Worm (Caenorhabditis elegans): ENCODE results near the gene F46C8.1.

F46C8.1 gene

DNA sequence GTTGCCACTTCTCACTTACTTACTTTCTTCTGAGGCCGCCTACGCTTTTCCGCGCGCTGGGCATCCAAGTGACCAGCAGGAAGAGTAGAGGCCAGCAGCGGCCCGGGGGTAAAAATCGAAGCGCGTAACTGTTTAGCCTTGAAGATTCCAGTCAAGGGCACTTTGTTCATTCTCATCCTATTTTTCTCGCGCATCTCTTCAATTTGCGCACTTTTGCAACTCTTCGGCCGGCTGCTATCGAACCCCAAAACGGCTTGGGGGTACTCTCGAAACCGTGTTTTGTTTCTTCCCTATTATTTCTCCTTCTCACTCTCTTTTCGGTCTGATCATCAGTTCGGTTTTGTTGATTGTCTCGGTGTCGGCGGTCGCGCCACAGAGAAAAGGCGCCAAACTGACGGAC lies 38.3 kb downstream of the F46C8.1 start (continued):
- no peak for TF ChIP-seq ceh-82 (tag; optimal IDR thresholded peaks at IDR 0.05)
- TF ChIP-seq unc-130 (tag; optimal IDR thresholded peaks at IDR 0.05) = no peak
- TF ChIP-seq sup-37 (GFP tag; optimal IDR thresholded peaks at IDR 0.05) = no peak
- no peak for TF ChIP-seq hpl-2 (GFP tag; optimal IDR thresholded peaks at IDR 0.05)
- no peak for TF ChIP-seq fos-1 (tag; optimal IDR thresholded peaks at IDR 0.05)

DNA sequence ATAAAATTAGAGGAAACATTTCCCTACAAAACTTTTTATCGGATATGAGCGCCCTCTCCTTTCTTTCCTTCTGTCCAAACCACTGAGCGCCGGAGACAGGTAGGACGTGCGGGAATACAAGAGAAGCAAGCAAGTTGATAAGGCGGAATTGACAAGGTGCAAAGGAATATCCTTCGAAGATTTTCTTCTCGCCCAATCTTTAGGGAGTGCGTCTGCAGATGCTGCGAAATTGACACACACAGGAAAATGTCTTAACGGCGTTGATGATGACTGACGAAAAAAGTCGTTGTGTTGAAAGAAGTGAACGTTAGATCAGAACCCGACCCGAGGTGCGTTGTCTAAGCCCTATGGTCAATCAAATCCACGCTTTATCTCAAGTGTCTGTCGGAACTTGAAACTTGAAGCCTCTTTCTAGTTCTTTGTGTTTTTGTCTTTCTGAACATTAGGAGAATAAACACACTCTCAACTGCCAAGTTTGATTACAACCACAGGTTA lies 39.5 kb downstream of the F46C8.1 start:
- TF ChIP-seq alr-1 (tag; optimal IDR thresholded peaks at IDR 0.05; ENCODE audit: borderline replicate concordance) = no peak
- peak; percentile 69 for TF ChIP-seq blmp-1 (tag; optimal IDR thresholded peaks at IDR 0.05)
- TF ChIP-seq jun-1 (tag; optimal IDR thresholded peaks at IDR 0.05) = no peak
- no peak for TF ChIP-seq ceh-8 (GFP tag; optimal IDR thresholded peaks at IDR 0.05)
- TF ChIP-seq elt-3 (tag; optimal IDR thresholded peaks at IDR 0.05) = peak in 1 of 6 experiments; percentile 22
- no peak for TF ChIP-seq C16A3.4 (tag; optimal IDR thresholded peaks at IDR 0.05)
- TF ChIP-seq nhr-237 (tag; optimal IDR thresholded peaks at IDR 0.05) = no peak

- no peak for TF ChIP-seq vab-15 (tag; optimal IDR thresholded peaks at IDR 0.05)
- no peak for TF ChIP-seq mdl-1 (tag; optimal IDR thresholded peaks at IDR 0.05)
- TF ChIP-seq C04F5.9 (tag; optimal IDR thresholded peaks at IDR 0.05) = no peak
- 0 out of 2 replicates have a peak, but pooled peaks have one; percentile 4 for TF ChIP-seq nhr-19 (GFP tag; conservative IDR thresholded peaks at IDR 0.05)
- TF ChIP-seq xbp-1 (tag; optimal IDR thresholded peaks at IDR 0.05) = no peak
- TF ChIP-seq lir-3 (tag; optimal IDR thresholded peaks at IDR 0.05; ENCODE audit: poor library complexity) = no peak
- no peak for TF ChIP-seq irx-1 (tag; optimal IDR thresholded peaks at IDR 0.05)
- no peak for TF ChIP-seq efl-3 (GFP tag; optimal IDR thresholded peaks at IDR 0.05)
- no peak for TF ChIP-seq lin-39 (tag; optimal IDR thresholded peaks at IDR 0.05)
- TF ChIP-seq pag-3 (tag; optimal IDR thresholded peaks at IDR 0.05; ENCODE audit: borderline replicate concordance, insufficient read depth) = no peak
- no peak for TF ChIP-seq elt-2 (tag; optimal IDR thresholded peaks at IDR 0.05)
- TF ChIP-seq egl-27 (tag; optimal IDR thresholded peaks at IDR 0.05) = no peak
- peak in 5 of 6 experiments; percentile 13 to 57 (median 50) for TF ChIP-seq elt-3 (tag; optimal IDR thresholded peaks at IDR 0.05)
- no peak for TF ChIP-seq dpl-1 (GFP tag; optimal IDR thresholded peaks at IDR 0.05)
- peak; percentile 49 for TF ChIP-seq snu-23 (GFP tag; optimal IDR thresholded peaks at IDR 0.05)
- TF ChIP-seq lin-13 (GFP tag; optimal IDR thresholded peaks at IDR 0.05) = no peak
- no peak for TF ChIP-seq unc-130 (tag; optimal IDR thresholded peaks at IDR 0.05)
- TF ChIP-seq hlh-17 (GFP tag; optimal IDR thresholded peaks at IDR 0.05; ENCODE audit: borderline replicate concordance) = no peak
- peak; percentile 48 for TF ChIP-seq tbx-2 (tag; optimal IDR thresholded peaks at IDR 0.05)
- TF ChIP-seq unc-30 (tag; optimal IDR thresholded peaks at IDR 0.05) = no peak
- peak; percentile 87 for TF ChIP-seq blmp-1 (tag; optimal IDR thresholded peaks at IDR 0.05)
- TF ChIP-seq F16B12.6 (tag; optimal IDR thresholded peaks at IDR 0.05) = no peak
- peak; percentile 27 for TF ChIP-seq nhr-90 (tag; optimal IDR thresholded peaks at IDR 0.05; ENCODE audit: poor library complexity)
- TF ChIP-seq aly-2 (tag; optimal IDR thresholded peaks at IDR 0.05) = no peak
- TF ChIP-seq sox-4 (tag; optimal IDR thresholded peaks at IDR 0.05) = no peak
- TF ChIP-seq nhr-76 (tag; optimal IDR thresholded peaks at IDR 0.05) = no peak
- TF ChIP-seq grh-1 (GFP tag; IDR thresholded peaks at IDR 0.05) = no peak
- no peak for TF ChIP-seq aha-1 (tag; optimal IDR thresholded peaks at IDR 0.05)
- no peak for TF ChIP-seq unc-86 (tag; optimal IDR thresholded peaks at IDR 0.05)
- peak; percentile 75 for TF ChIP-seq nhr-85 (tag)
- TF ChIP-seq lin-14 (GFP tag; optimal IDR thresholded peaks at IDR 0.05) = peak; percentile 78
- no peak for TF ChIP-seq efl-1 (optimal IDR thresholded peaks at IDR 0.05)
- no peak for TF ChIP-seq efl-1 (GFP tag; optimal IDR thresholded peaks at IDR 0.05 in 1 of 2)
- TF ChIP-seq nhr-12 (tag; optimal IDR thresholded peaks at IDR 0.05) = no peak
- TF ChIP-seq nhr-20 (tag; optimal IDR thresholded peaks at IDR 0.05) = peak; percentile 36
- no peak for TF ChIP-seq pax-3 (tag; optimal IDR thresholded peaks at IDR 0.05)
- no peak for TF ChIP-seq tlp-1 (tag; optimal IDR thresholded peaks at IDR 0.05)
- no peak for TF ChIP-seq nhr-11 (tag; optimal IDR thresholded peaks at IDR 0.05)
- no peak for TF ChIP-seq fos-1 (tag; optimal IDR thresholded peaks at IDR 0.05)
- no peak for TF ChIP-seq ceh-63 (GFP tag; optimal IDR thresholded peaks at IDR 0.05)
- peak; percentile 55 for TF ChIP-seq nhr-71 (tag; optimal IDR thresholded peaks at IDR 0.05)
Observed at ce11 chrX:7590756-7591155, 42.5 kb downstream of the F46C8.1 start.

All from whole organism, L1 larva.